Fruit fly (Drosophila melanogaster) whole organism, pupa: ENCODE results near the gene CG3091.
A peak's percentile ranks its signal among the peaks of the same experiment; 100 is the strongest.

ENCODE experiments used
- CG12605 ChIP-seq: fragments of 200-800 bp; sonication (Bioruptor generic); IDR thresholded peaks from 2 replicates; pipeline ENCODE4 v1.3.6; 2022; ENCODE audit warnings: missing biosample characterization, missing genetic modification characterization
- CG13204 ChIP-seq: fragments of 200-800 bp; sonication (Bioruptor generic); optimal IDR thresholded peaks from 2 replicates; lab custom pipeline; 2018; ENCODE audit warnings: missing biosample characterization, mild to moderate bottlenecking, missing genetic modification characterization, moderate library complexity
- CG15710 ChIP-seq: fragments of 200-800 bp; sonication (Bioruptor generic); optimal IDR thresholded peaks from 2 replicates; lab custom pipeline; 2018; ENCODE audit warnings: missing biosample characterization, mild to moderate bottlenecking, missing genetic modification characterization, moderate library complexity
- CG32121 ChIP-seq: fragments of 200-800 bp; sonication (Bioruptor generic); IDR thresholded peaks from 2 replicates; pipeline ENCODE4 v1.3.6; 2022; ENCODE audit warnings: missing biosample characterization, missing genetic modification characterization
- CG4496 ChIP-seq: fragments of 200-800 bp; sonication (Bioruptor generic); IDR thresholded peaks from 3 replicates; pipeline ENCODE4 v1.3.6; 2022; ENCODE audit warnings: missing biosample characterization, missing genetic modification characterization
- CG8159 ChIP-seq: fragments of 200-800 bp; sonication (Bioruptor generic); optimal IDR thresholded peaks from 3 replicates; lab custom pipeline; 2018; ENCODE audit warnings: missing biosample characterization, mild to moderate bottlenecking, missing genetic modification characterization, moderate library complexity
- CG8301 ChIP-seq: fragments of 200-800 bp; sonication (Bioruptor generic); optimal IDR thresholded peaks from 2 replicates; lab custom pipeline; 2018; ENCODE audit warnings: missing biosample characterization, mild to moderate bottlenecking, missing genetic modification characterization
- EcR ChIP-seq: fragments of 200-800 bp; sonication (Bioruptor generic); optimal IDR thresholded peaks from 3 replicates; lab custom pipeline; 2019; ENCODE audit warnings: missing biosample characterization, missing genetic modification characterization, mild to moderate bottlenecking, moderate library complexity, missing genetic modification reagents
- Ets98B ChIP-seq: fragments of 200-800 bp; sonication (Bioruptor generic); IDR thresholded peaks from 2 replicates; pipeline ENCODE4 v1.3.6; 2022; ENCODE audit warnings: missing biosample characterization, missing genetic modification characterization
- fd96Ca ChIP-seq: fragments of 200-800 bp; sonication (Bioruptor generic); IDR thresholded peaks from 3 replicates; pipeline ENCODE4 v1.3.6; 2022; ENCODE audit warnings: missing biosample characterization, missing genetic modification characterization

DNA sequence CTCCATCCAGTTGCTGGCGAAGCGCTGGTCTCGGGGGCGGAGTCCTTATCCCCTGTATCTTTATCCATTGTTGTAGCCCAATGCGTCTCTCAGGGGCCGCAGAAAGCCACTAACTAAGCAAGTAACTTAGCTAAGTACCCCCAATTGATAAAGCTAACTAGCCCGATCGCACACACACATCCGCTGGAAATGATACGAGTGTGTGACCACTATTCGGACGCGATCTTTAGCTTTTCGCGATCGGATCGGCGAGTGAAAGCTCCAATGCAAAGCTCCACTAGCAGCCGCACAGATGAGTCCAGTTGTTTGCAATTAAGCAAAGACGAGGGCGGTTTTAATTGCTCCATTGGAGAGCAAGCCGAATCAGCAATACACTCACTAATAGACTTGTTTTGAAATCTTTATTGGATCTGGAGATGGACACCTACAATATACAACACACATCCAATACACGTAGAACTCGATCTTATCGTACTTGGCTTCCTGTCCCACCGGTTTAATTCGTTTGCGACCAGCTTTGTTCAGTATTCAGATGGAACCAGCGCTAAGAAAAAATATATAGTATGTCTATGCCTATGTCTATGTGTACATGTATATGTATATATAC lies at the start of gene CG3091:
- TF ChIP-seq EcR (GFP tag; lab: Kevin White, UChicago), result no peak
- no peak for TF ChIP-seq CG12605 (GFP tag; lab: Robert Waterston, UW)
- TF ChIP-seq CG8301, result no peak
- no peak for TF ChIP-seq CG13204 (GFP tag; lab: Kevin White, UChicago)
- TF ChIP-seq CG32121, result peak; percentile 75
- no peak for TF ChIP-seq CG8159 (tag; lab: Kevin White, UChicago)
- peak; percentile 70; the same call in 2 of the 3 replicates for TF ChIP-seq fd96Ca (GFP tag; lab: Robert Waterston, UW)
- TF ChIP-seq CG4496 (GFP tag; lab: Robert Waterston, UW), result peak; percentile 55; the same call in 1 of the 3 replicates
- TF ChIP-seq Ets98B (GFP tag; lab: Robert Waterston, UW), result peak; percentile 73
- TF ChIP-seq CG15710 (tag; lab: Kevin White, UChicago), result no peak
